Fruit fly (Drosophila melanogaster): Measurements from ENCODE around the gene Pfrx.
A peak's percentile ranks its signal among the peaks of the same experiment; 100 is the strongest.

The Pfrx gene

dm6 chrX:19495611-19496583, 592 bp downstream of the Pfrx start:
- peak; percentile 62 for TF ChIP-seq CG9948 (tag; optimal IDR thresholded peaks at IDR 0.05)
- peak; percentile 41 for TF ChIP-seq CG17806 (tag; optimal IDR thresholded peaks at IDR 0.05)
- TF ChIP-seq EcR (GFP tag; optimal IDR thresholded peaks at IDR 0.05) = no peak
- TF ChIP-seq CG12605 (GFP tag; IDR thresholded peaks at IDR 0.05) = peak; percentile 55
- peak; percentile 67 for TF ChIP-seq CG8301 (tag; optimal IDR thresholded peaks at IDR 0.05)
- TF ChIP-seq CG8159 (tag; optimal IDR thresholded peaks at IDR 0.05) = peak; percentile 68
- TF ChIP-seq CG13204 (GFP tag; optimal IDR thresholded peaks at IDR 0.05) = peak; percentile 16
- TF ChIP-seq CG32121 (GFP tag; IDR thresholded peaks at IDR 0.05) = peak; percentile 58; the same call in 1 of the 2 replicates
- peak; percentile 61 for TF ChIP-seq CG34367 (tag; optimal IDR thresholded peaks at IDR 0.05)
- TF ChIP-seq rn (GFP tag; IDR thresholded peaks at IDR 0.05) = 0 out of 2 replicates have a peak, but pooled peaks have one; percentile 5
- TF ChIP-seq Pif1A (GFP tag; optimal IDR thresholded peaks at IDR 0.05) = no peak
- peak; percentile 86 for TF ChIP-seq fd96Ca (GFP tag; IDR thresholded peaks at IDR 0.05)
- peak; percentile 76 for TF ChIP-seq Ets98B (GFP tag; IDR thresholded peaks at IDR 0.05)
- TF ChIP-seq CG10348 (GFP tag; IDR thresholded peaks at IDR 0.05) = no peak
- TF ChIP-seq CG15710 (tag; optimal IDR thresholded peaks at IDR 0.05) = peak; percentile 59
- peak; percentile 60 for TF ChIP-seq Snoo (tag; optimal IDR thresholded peaks at IDR 0.05)
- no peak for TF ChIP-seq D1 (tag; optimal IDR thresholded peaks at IDR 0.05)
- peak; percentile 80; the same call in 2 of the 3 replicates for TF ChIP-seq CG4496 (GFP tag; IDR thresholded peaks at IDR 0.05)
- TF ChIP-seq gl (tag; optimal IDR thresholded peaks at IDR 0.05) = no peak
- TF ChIP-seq Pif1B (GFP tag; optimal IDR thresholded peaks at IDR 0.05) = no peak
- TF ChIP-seq CG14655 (GFP tag; optimal IDR thresholded peaks at IDR 0.05) = no peak

- TF ChIP-seq CG32121 (GFP tag; IDR thresholded peaks at IDR 0.05) (peak; percentile 29; the same call in 1 of the 2 replicates), Ets98B (GFP tag; IDR thresholded peaks at IDR 0.05) (peak; percentile 32), CG12605 (GFP tag; IDR thresholded peaks at IDR 0.05) (peak; percentile 36; the same call in 1 of the 2 replicates), D1 (tag; optimal IDR thresholded peaks at IDR 0.05) (no peak), CG8159 (tag; optimal IDR thresholded peaks at IDR 0.05) (no peak), CG9948 (tag; optimal IDR thresholded peaks at IDR 0.05) (no peak), CG4496 (GFP tag; IDR thresholded peaks at IDR 0.05) (peak; percentile 55; the same call in 1 of the 3 replicates), fd96Ca (GFP tag; IDR thresholded peaks at IDR 0.05) (0 out of 3 replicates have a peak, but pooled peaks have one; percentile 31), gl (tag; optimal IDR thresholded peaks at IDR 0.05) (no peak)
Observed at dm6 chrX:19496808-19497259, 1.5 kb downstream of the Pfrx start.

dm6 chrX:19497782-19498440, 2.6 kb downstream of the Pfrx start:
- TF ChIP-seq CG8301 (tag; optimal IDR thresholded peaks at IDR 0.05) = no peak
- TF ChIP-seq CG8159 (tag; optimal IDR thresholded peaks at IDR 0.05) = no peak
- peak; percentile 35 for TF ChIP-seq EcR (GFP tag; optimal IDR thresholded peaks at IDR 0.05)
- TF ChIP-seq CG15710 (tag; optimal IDR thresholded peaks at IDR 0.05) = no peak
- TF ChIP-seq CG12605 (GFP tag; IDR thresholded peaks at IDR 0.05) = peak; percentile 57; the same call in 1 of the 2 replicates
- TF ChIP-seq Pif1A (GFP tag; optimal IDR thresholded peaks at IDR 0.05) = no peak
- peak; percentile 75 for TF ChIP-seq Ets98B (GFP tag; IDR thresholded peaks at IDR 0.05)
- peak; percentile 75 for TF ChIP-seq CG13204 (GFP tag; optimal IDR thresholded peaks at IDR 0.05)
- peak; percentile 66; the same call in 1 of the 3 replicates for TF ChIP-seq fd96Ca (GFP tag; IDR thresholded peaks at IDR 0.05)
- no peak for TF ChIP-seq Snoo (tag; optimal IDR thresholded peaks at IDR 0.05)
- no peak for TF ChIP-seq CG9948 (tag; optimal IDR thresholded peaks at IDR 0.05)
- no peak for TF ChIP-seq CG10348 (GFP tag; IDR thresholded peaks at IDR 0.05)
- TF ChIP-seq CG32121 (GFP tag; IDR thresholded peaks at IDR 0.05) = peak; percentile 57; the same call in 1 of the 2 replicates
- TF ChIP-seq Pif1B (GFP tag; optimal IDR thresholded peaks at IDR 0.05) = no peak
- no peak for TF ChIP-seq gl (tag; optimal IDR thresholded peaks at IDR 0.05)
- TF ChIP-seq D1 (tag; optimal IDR thresholded peaks at IDR 0.05) = no peak
- no peak for TF ChIP-seq CG17806 (tag; optimal IDR thresholded peaks at IDR 0.05)
- no peak for TF ChIP-seq CG14655 (GFP tag; optimal IDR thresholded peaks at IDR 0.05)
- TF ChIP-seq CG4496 (GFP tag; IDR thresholded peaks at IDR 0.05) = peak; percentile 70; the same call in 2 of the 3 replicates
- no peak for TF ChIP-seq rn (GFP tag; IDR thresholded peaks at IDR 0.05)
- TF ChIP-seq CG34367 (tag; optimal IDR thresholded peaks at IDR 0.05) = no peak

dm6 chrX:19498755-19499321, 3.5 kb downstream of the Pfrx start:
- TF ChIP-seq CG4496 (GFP tag; IDR thresholded peaks at IDR 0.05) (no peak), CG8159 (tag; optimal IDR thresholded peaks at IDR 0.05) (no peak), Pif1A (GFP tag; optimal IDR thresholded peaks at IDR 0.05) (no peak), CG12605 (GFP tag; IDR thresholded peaks at IDR 0.05) (no peak), D1 (tag; optimal IDR thresholded peaks at IDR 0.05) (no peak), gl (tag; optimal IDR thresholded peaks at IDR 0.05) (no peak), fd96Ca (GFP tag; IDR thresholded peaks at IDR 0.05) (no peak), CG10348 (GFP tag; IDR thresholded peaks at IDR 0.05) (no peak), CG34367 (tag; optimal IDR thresholded peaks at IDR 0.05) (no peak)

dm6 chrX:19501274-19501673, 6.0 kb downstream of the Pfrx start:
- TF ChIP-seq Ets98B (GFP tag; IDR thresholded peaks at IDR 0.05) = no peak
- TF ChIP-seq CG13204 (GFP tag; optimal IDR thresholded peaks at IDR 0.05) = peak; percentile 63
- TF ChIP-seq CG10348 (GFP tag; IDR thresholded peaks at IDR 0.05) = no peak
- peak; percentile 33 for TF ChIP-seq EcR (GFP tag; optimal IDR thresholded peaks at IDR 0.05)
